Worm (Caenorhabditis elegans) whole organism, early embryonic: ENCODE results near the gene F46F5.1.

Experiments
- ama-1 ChIP-seq: fragments of 150-350 bp; optimal IDR thresholded peaks from 2 replicates; lab custom pipeline; 2014
- ceh-13 ChIP-seq: fragments of 200-800 bp; sonication (Bioruptor generic); optimal IDR thresholded peaks from 2 replicates; lab custom pipeline; 2018; ENCODE audit warnings: mild to moderate bottlenecking, missing genetic modification characterization, missing compliant biosample characterization
- ets-7 ChIP-seq: sonication (generic microtip); optimal IDR thresholded peaks from 2 replicates; lab custom pipeline; 2016; ENCODE audit warnings: missing genotype, missing genetic modification characterization, missing compliant biosample characterization
- flt-1 ChIP-seq: fragments of 200-800 bp; sonication (Bioruptor generic); IDR thresholded peaks from 2 replicates; pipeline ENCODE4 v1.3.6; 2022; ENCODE audit warnings: missing genetic modification characterization, missing compliant biosample characterization
- hmbx-1 ChIP-seq: sonication (generic microtip); optimal IDR thresholded peaks from 2 replicates; lab custom pipeline; 2016; ENCODE audit warnings: mild to moderate bottlenecking, missing genetic modification characterization, missing compliant biosample characterization
- hmg-4 ChIP-seq: fragments of 200-800 bp; sonication (Bioruptor generic); optimal IDR thresholded peaks from 2 replicates; lab custom pipeline; 2018; ENCODE audit warnings: mild to moderate bottlenecking, missing genetic modification characterization, missing compliant biosample characterization
- tbx-11 ChIP-seq: fragments of 200-800 bp; sonication (Bioruptor generic); IDR thresholded peaks from 2 replicates; pipeline ENCODE4 v1.3.6; 2022; ENCODE audit warnings: missing genetic modification characterization, missing compliant biosample characterization
- tra-4 ChIP-seq: sonication (generic microtip); optimal IDR thresholded peaks from 2 replicates; lab custom pipeline; 2017; ENCODE audit warnings: missing genetic modification characterization, missing compliant biosample characterization

ce11 chrII:757224-757623, 34.5 kb downstream of the F46F5.1 start:
- TF ChIP-seq ama-1 (lab: Kevin White, UChicago) (no peak), flt-1 (GFP tag; lab: Robert Waterston, UW) (no peak), hmbx-1 (no peak), ets-7 (tag; lab: Kevin White, UChicago) (no peak), tbx-11 (GFP tag; lab: Robert Waterston, UW) (no peak), tra-4 (no peak), hmg-4 (GFP tag; lab: Kevin White, UChicago) (no peak), ceh-13 (GFP tag; lab: Kevin White, UChicago) (no peak)
